Worm (Caenorhabditis elegans) whole organism, mixed stage, embryonic: ENCODE data around the gene dct-19.

Source experiments
- M03D4.4 ChIP-seq: sonication (generic microtip); optimal IDR thresholded peaks from 2 replicates; lab custom pipeline; 2017; ENCODE audit warnings: mild to moderate bottlenecking, missing genetic modification characterization, missing compliant biosample characterization
- bed-3 ChIP-seq: fragments of 200-800 bp; sonication (Bioruptor generic); optimal IDR thresholded peaks from 3 replicates; lab custom pipeline; 2018; ENCODE audit warnings: mild to moderate bottlenecking, missing genetic modification characterization, moderate library complexity, missing compliant biosample characterization
- ceh-39 ChIP-seq: fragments of 150-350 bp; optimal IDR thresholded peaks from 2 replicates; lab custom pipeline; 2014; ENCODE audit warnings: missing biosample characterization, missing genetic modification characterization
- ceh-43 ChIP-seq: fragments of 200-800 bp; sonication (Bioruptor generic); optimal IDR thresholded peaks from 2 replicates; lab custom pipeline; 2018; ENCODE audit warnings: mild to moderate bottlenecking, missing genetic modification characterization, moderate library complexity, missing compliant biosample characterization
- ceh-83 ChIP-seq: fragments of 200-800 bp; sonication (Bioruptor generic); optimal IDR thresholded peaks from 2 replicates; lab custom pipeline; 2018; ENCODE audit warnings: mild to moderate bottlenecking, missing genetic modification characterization, missing compliant biosample characterization
- cnd-1 ChIP-seq: fragments of 200-800 bp; sonication (Bioruptor generic); optimal IDR thresholded peaks from 2 replicates; lab custom pipeline; 2018; ENCODE audit warnings: mild to moderate bottlenecking, missing genetic modification characterization, missing compliant biosample characterization
- drap-1 ChIP-seq: fragments of 200-800 bp; sonication (Bioruptor generic); optimal IDR thresholded peaks from 3 replicates; lab custom pipeline; 2018; ENCODE audit warnings: mild to moderate bottlenecking, missing genetic modification characterization, missing compliant biosample characterization
- elt-1 ChIP-seq: sonication (generic microtip); optimal IDR thresholded peaks from 2 replicates; lab custom pipeline; 2017; ENCODE audit warnings: missing genetic modification characterization, mild to moderate bottlenecking, missing compliant biosample characterization, antibody characterized with exemption, moderate library complexity, borderline replicate concordance; ENCODE audit not compliant: insufficient read depth
- elt-3 ChIP-seq: fragments of 150-350 bp; optimal IDR thresholded peaks from 2 replicates; lab custom pipeline; 2014; ENCODE audit warnings: missing biosample characterization, missing genetic modification characterization
- flh-1 ChIP-seq: fragments of 200-800 bp; sonication (Bioruptor generic); optimal IDR thresholded peaks from 2 replicates; lab custom pipeline; 2018; ENCODE audit warnings: mild to moderate bottlenecking, missing genetic modification characterization, moderate library complexity, missing compliant biosample characterization
- ham-2 ChIP-seq: fragments of 200-800 bp; sonication (Bioruptor generic); optimal IDR thresholded peaks from 2 replicates; lab custom pipeline; 2018; ENCODE audit warnings: mild to moderate bottlenecking, missing genetic modification characterization, missing compliant biosample characterization
- hlh-1 ChIP-seq: fragments of 150-350 bp; optimal IDR thresholded peaks from 2 replicates; lab custom pipeline; 2014; ENCODE audit warnings: missing biosample characterization, missing genetic modification reagents, missing genetic modification characterization
- lin-13 ChIP-seq: fragments of 150-350 bp; optimal IDR thresholded peaks from 2 replicates; lab custom pipeline; 2014; ENCODE audit warnings: missing biosample characterization, missing genetic modification characterization
- lin-32 ChIP-seq: fragments of 200-800 bp; sonication (Bioruptor generic); optimal IDR thresholded peaks from 2 replicates; lab custom pipeline; 2018; ENCODE audit warnings: mild to moderate bottlenecking, missing genetic modification characterization, missing compliant biosample characterization
- lsy-2 ChIP-seq: fragments of 150-350 bp; optimal IDR thresholded peaks from 2 replicates; lab custom pipeline; 2014; ENCODE audit warnings: missing biosample characterization, missing genetic modification characterization
- mab-5 ChIP-seq: fragments of 150-350 bp; optimal IDR thresholded peaks from 2 replicates; lab custom pipeline; 2014; ENCODE audit warnings: missing biosample characterization, missing genetic modification characterization
- mep-1 ChIP-seq: fragments of 150-350 bp; optimal IDR thresholded peaks from 2 replicates; lab custom pipeline; 2017; ENCODE audit warnings: missing biosample characterization, missing genetic modification reagents, missing genetic modification characterization, inconsistent platforms
- nhr-12 ChIP-seq: fragments of 150-350 bp; optimal IDR thresholded peaks from 2 replicates; lab custom pipeline; 2014; ENCODE audit warnings: missing biosample characterization, missing genetic modification characterization
- nhr-2 ChIP-seq: fragments of 150-350 bp; optimal IDR thresholded peaks from 2 replicates; lab custom pipeline; 2014; ENCODE audit warnings: missing biosample characterization, missing genetic modification characterization
- nhr-237 ChIP-seq: fragments of 150-350 bp; optimal IDR thresholded peaks from 2 replicates; lab custom pipeline; 2014; ENCODE audit warnings: missing biosample characterization, missing genetic modification characterization
- nhr-28 ChIP-seq: fragments of 150-350 bp; optimal IDR thresholded peaks from 2 replicates; lab custom pipeline; 2014; ENCODE audit warnings: missing biosample characterization, missing genetic modification characterization
- nhr-76 ChIP-seq: sonication (generic microtip); optimal IDR thresholded peaks from 2 replicates; lab custom pipeline; 2017; ENCODE audit warnings: missing biosample characterization, missing genetic modification characterization
- pha-4 ChIP-seq: fragments of 150-350 bp; optimal IDR thresholded peaks from 2 replicates; lab custom pipeline; 2018; ENCODE audit warnings: missing biosample characterization, missing genetic modification reagents, missing genetic modification characterization
- sem-2 ChIP-seq: fragments of 200-800 bp; sonication (Bioruptor generic); optimal IDR thresholded peaks from 2 replicates; lab custom pipeline; 2018; ENCODE audit warnings: mild to moderate bottlenecking, missing genetic modification characterization, missing compliant biosample characterization
- snpc-4 ChIP-seq: fragments of 150-350 bp; optimal IDR thresholded peaks from 2 replicates; lab custom pipeline; 2014; ENCODE audit warnings: missing biosample characterization, missing genetic modification characterization
- sptf-1 ChIP-seq: sonication (generic microtip); optimal IDR thresholded peaks from 2 replicates; lab custom pipeline; 2017; ENCODE audit warnings: mild to moderate bottlenecking, missing genetic modification characterization, moderate library complexity, missing compliant biosample characterization
- tbx-8 ChIP-seq: fragments of 200-800 bp; sonication (Bioruptor generic); optimal IDR thresholded peaks from 2 replicates; lab custom pipeline; 2018; ENCODE audit warnings: mild to moderate bottlenecking, missing genetic modification characterization, moderate library complexity, missing compliant biosample characterization
- unc-120 ChIP-seq: sonication (generic microtip); optimal IDR thresholded peaks from 2 replicates; lab custom pipeline; 2017; ENCODE audit warnings: missing genetic modification characterization, missing compliant biosample characterization; ENCODE audit not compliant: poor library complexity, severe bottlenecking
- unc-39 ChIP-seq: fragments of 150-350 bp; optimal IDR thresholded peaks from 2 replicates; lab custom pipeline; 2014; ENCODE audit warnings: missing biosample characterization, missing genetic modification characterization
- unc-62 ChIP-seq: fragments of 150-350 bp; optimal IDR thresholded peaks from 2 replicates; lab custom pipeline; 2014; ENCODE audit warnings: missing biosample characterization, missing genetic modification reagents, missing genetic modification characterization
- zip-8 ChIP-seq: fragments of 150-350 bp; optimal IDR thresholded peaks from 2 replicates; lab custom pipeline; 2014; ENCODE audit warnings: missing biosample characterization, missing genetic modification characterization
- ztf-11 ChIP-seq: fragments of 150-350 bp; optimal IDR thresholded peaks from 2 replicates; lab custom pipeline; 2014; ENCODE audit warnings: missing biosample characterization, missing genetic modification characterization

Gene dct-19

DNA sequence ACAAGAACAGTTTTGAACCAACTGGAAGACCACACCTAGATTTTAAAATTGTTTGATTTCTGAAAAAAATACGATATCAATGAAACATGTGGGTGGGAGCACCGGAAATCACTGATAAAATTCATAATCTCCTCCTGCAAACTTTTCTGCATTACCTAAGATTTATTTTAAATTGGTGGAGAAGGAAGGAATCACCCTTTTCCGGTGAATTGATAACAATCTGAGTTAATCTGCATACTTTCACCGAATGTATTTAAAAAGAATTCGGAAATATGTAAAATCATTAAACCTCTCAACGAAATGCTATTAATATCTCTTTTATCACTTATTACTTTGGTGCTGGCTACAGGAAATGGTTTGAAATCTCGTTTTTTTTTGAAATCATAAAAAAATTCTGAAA lies at the start of gene dct-19:
Gene dct-19, plus strand, starts transcription at position 301 of the 400 bp plus-strand sequence.
- no peak for TF ChIP-seq ham-2 (GFP tag; lab: Kevin White, UChicago)
- no peak for TF ChIP-seq bed-3 (GFP tag; lab: Kevin White, UChicago)
- TF ChIP-seq mep-1 (tag; lab: Kevin White, UChicago), result no peak
- TF ChIP-seq mab-5 (tag; lab: Kevin White, UChicago), result no peak
- TF ChIP-seq zip-8 (tag; lab: Kevin White, UChicago), result no peak
- no peak for TF ChIP-seq unc-120 (tag; lab: Kevin White, UChicago)
- no peak for TF ChIP-seq elt-1 (tag; lab: Kevin White, UChicago)
- TF ChIP-seq nhr-28 (tag; lab: Kevin White, UChicago), result no peak
- no peak for TF ChIP-seq ceh-43 (GFP tag; lab: Kevin White, UChicago)
- no peak for TF ChIP-seq lin-32 (GFP tag; lab: Kevin White, UChicago)
- no peak for TF ChIP-seq tbx-8 (GFP tag; lab: Kevin White, UChicago)
- TF ChIP-seq snpc-4 (tag; lab: Kevin White, UChicago), result no peak
- TF ChIP-seq ceh-83 (GFP tag; lab: Kevin White, UChicago), result no peak
- no peak for TF ChIP-seq unc-39
- TF ChIP-seq ztf-11 (tag; lab: Kevin White, UChicago), result no peak
- TF ChIP-seq cnd-1 (tag; lab: Kevin White, UChicago), result no peak
- TF ChIP-seq drap-1 (GFP tag; lab: Kevin White, UChicago), result no peak

DNA sequence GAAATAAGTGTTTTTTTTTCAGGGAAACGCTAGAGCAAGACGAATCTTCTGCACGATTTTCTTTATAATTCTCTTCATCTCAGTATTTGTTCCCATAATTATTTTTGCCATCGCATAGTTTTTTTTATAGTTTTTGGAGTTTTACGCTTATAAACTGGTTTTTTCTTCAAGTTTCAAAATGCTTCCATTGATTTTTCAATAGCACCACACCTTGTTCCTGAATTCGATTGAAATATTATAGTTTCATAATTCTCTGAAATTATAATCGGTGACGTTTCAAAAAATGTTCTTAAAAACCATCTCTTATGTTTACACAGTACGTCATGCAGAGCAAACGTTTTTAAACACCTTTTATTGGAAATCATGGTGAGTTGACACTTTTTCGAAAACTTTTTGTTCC lies 49.6 kb upstream of the dct-19 start, which contains the start of gene K08D8.12:
Gene K08D8.12, plus strand, starts transcription at position 301 of the 400 bp plus-strand sequence.
- TF ChIP-seq snpc-4 (tag; lab: Kevin White, UChicago) (no peak), ceh-39 (tag; lab: Kevin White, UChicago) (no peak), flh-1 (GFP tag; lab: Kevin White, UChicago) (no peak), lsy-2 (tag; lab: Kevin White, UChicago) (no peak), sem-2 (GFP tag; lab: Kevin White, UChicago) (no peak), pha-4 (no peak), drap-1 (GFP tag; lab: Kevin White, UChicago) (no peak), zip-8 (tag; lab: Kevin White, UChicago) (no peak), lin-32 (GFP tag; lab: Kevin White, UChicago) (no peak), nhr-237 (tag; lab: Kevin White, UChicago) (no peak), ztf-11 (tag; lab: Kevin White, UChicago) (no peak)

DNA sequence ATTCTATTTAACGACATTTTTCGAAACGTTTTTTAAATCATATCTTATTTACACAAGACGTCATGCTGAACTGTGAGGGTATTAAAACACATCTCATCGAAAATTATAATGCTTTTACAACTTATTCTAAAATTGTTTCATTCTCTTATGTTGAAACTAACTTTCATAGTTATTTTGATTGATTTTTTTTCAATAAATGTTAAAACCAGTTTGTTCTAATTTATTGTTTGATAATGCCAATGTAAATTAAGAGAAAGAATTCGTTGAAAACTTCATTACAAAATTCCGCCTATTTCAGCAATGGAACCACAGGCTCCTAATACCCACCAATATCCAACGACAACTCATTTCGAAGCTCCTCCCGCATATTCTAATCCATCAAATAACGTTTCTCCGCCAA lies 47.7 kb upstream of the dct-19 start, which contains the start of gene K08D8.11:
Gene K08D8.11, plus strand, starts transcription at position 301 of the 400 bp plus-strand sequence.
- TF ChIP-seq ceh-83 (GFP tag; lab: Kevin White, UChicago) (no peak), sptf-1 (tag; lab: Kevin White, UChicago) (no peak), nhr-237 (tag; lab: Kevin White, UChicago) (no peak), nhr-12 (tag; lab: Kevin White, UChicago) (no peak), lin-13 (tag; lab: Kevin White, UChicago) (no peak), nhr-2 (no peak), M03D4.4 (tag; lab: Kevin White, UChicago) (no peak), zip-8 (tag; lab: Kevin White, UChicago) (no peak), unc-39 (no peak), unc-120 (tag; lab: Kevin White, UChicago) (no peak), lin-32 (GFP tag; lab: Kevin White, UChicago) (no peak), ceh-39 (tag; lab: Kevin White, UChicago) (no peak)
- TF ChIP-seq, all 35 proteins: peak for 0

DNA sequence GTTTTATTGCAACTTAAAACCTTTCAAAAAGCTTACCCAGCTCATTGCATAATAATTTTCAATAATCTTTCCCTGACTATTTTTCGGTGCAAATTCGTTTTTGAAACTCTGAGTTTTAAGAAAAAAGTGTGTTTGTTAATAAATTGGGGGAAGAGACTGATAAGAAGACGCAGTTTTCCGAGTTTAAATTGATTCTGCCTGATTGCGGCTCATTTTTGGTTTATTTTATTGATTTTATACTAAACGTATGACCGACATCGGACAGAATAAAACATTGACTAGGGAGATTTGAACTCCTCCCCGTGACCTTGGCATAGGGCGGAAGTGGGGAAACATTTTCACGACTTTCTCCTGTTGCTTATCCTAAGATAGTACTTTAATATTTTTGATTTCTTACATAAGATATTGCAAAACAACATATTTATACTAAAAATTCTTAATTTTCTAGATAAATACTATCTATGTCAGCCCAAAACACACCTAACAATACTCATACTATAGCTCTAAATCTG lies 46.3 kb upstream of the dct-19 start, which contains the start of gene K08D8.7:
Gene K08D8.7, plus strand, starts transcription at position 462 of the 512 bp plus-strand sequence.
- TF ChIP-seq tbx-8 (GFP tag; lab: Kevin White, UChicago), result no peak
- TF ChIP-seq ceh-43 (GFP tag; lab: Kevin White, UChicago), result no peak
- no peak for TF ChIP-seq bed-3 (GFP tag; lab: Kevin White, UChicago)
- no peak for TF ChIP-seq nhr-237 (tag; lab: Kevin White, UChicago)
- no peak for TF ChIP-seq M03D4.4 (tag; lab: Kevin White, UChicago)
- TF ChIP-seq hlh-1, result no peak
- no peak for TF ChIP-seq unc-62 (GFP tag; lab: Kevin White, UChicago)
- TF ChIP-seq flh-1 (GFP tag; lab: Kevin White, UChicago), result no peak
- TF ChIP-seq lin-32 (GFP tag; lab: Kevin White, UChicago), result no peak
- TF ChIP-seq mab-5 (tag; lab: Kevin White, UChicago), result no peak
- TF ChIP-seq elt-3 (tag; lab: Kevin White, UChicago), result no peak
- TF ChIP-seq unc-120 (tag; lab: Kevin White, UChicago), result no peak
- TF ChIP-seq ham-2 (GFP tag; lab: Kevin White, UChicago), result no peak
- TF ChIP-seq nhr-76 (tag; lab: Kevin White, UChicago), result no peak
